Fruit fly (Drosophila melanogaster) whole organism, embryonic: ENCODE data around the gene CG44836.
A peak's percentile ranks its signal among the peaks of the same experiment; 100 is the strongest.

ENCODE experiments used
- Awh ChIP-seq: fragments of 200-800 bp; sonication (Bioruptor generic); IDR thresholded peaks from 2 replicates; pipeline ENCODE4, ENCODE4 v1.3.6; 2022; ENCODE audit warnings: missing biosample characterization, missing genetic modification characterization
- BtbVII ChIP-seq: fragments of 200-800 bp; sonication (Bioruptor generic); optimal IDR thresholded peaks from 3 replicates; lab custom pipeline; 2017; ENCODE audit warnings: missing biosample characterization, mild to moderate bottlenecking, missing genetic modification characterization
- CG10274 ChIP-seq: fragments of 200-800 bp; sonication (Bioruptor generic); optimal IDR thresholded peaks from 3 replicates; lab custom pipeline; 2017; ENCODE audit warnings: missing biosample characterization, mild to moderate bottlenecking, missing genetic modification characterization
- CG10979 ChIP-seq: fragments of 200-800 bp; sonication (Bioruptor generic); optimal IDR thresholded peaks from 2 replicates; lab custom pipeline; 2018; ENCODE audit warnings: missing biosample characterization, mild to moderate bottlenecking, missing genetic modification characterization, moderate library complexity
- CG11560 ChIP-seq: fragments of 200-800 bp; sonication (Bioruptor generic); IDR thresholded peaks from 3 replicates; pipeline ENCODE4 v1.3.6; 2022; ENCODE audit warnings: missing biosample characterization, missing genetic modification characterization
- CG12071 ChIP-seq: fragments of 200-800 bp; sonication (Bioruptor generic); optimal IDR thresholded peaks from 3 replicates; lab custom pipeline; 2018; ENCODE audit warnings: missing biosample characterization, mild to moderate bottlenecking, missing genetic modification characterization
- CG14050 ChIP-seq: fragments of 200-800 bp; sonication (Bioruptor generic); IDR thresholded peaks from 3 replicates; pipeline ENCODE4 v1.3.6; 2022; ENCODE audit warnings: missing biosample characterization, missing genetic modification characterization
- CG1792 ChIP-seq: fragments of 200-800 bp; sonication (Bioruptor generic); optimal IDR thresholded peaks from 2 replicates; lab custom pipeline; 2016; ENCODE audit warnings: missing biosample characterization, missing genetic modification characterization
- CG2120 ChIP-seq: fragments of 200-800 bp; sonication (Bioruptor generic); optimal IDR thresholded peaks from 3 replicates; lab custom pipeline; 2016; ENCODE audit warnings: missing biosample characterization, missing genetic modification characterization
- CG2712 ChIP-seq: fragments of 200-800 bp; optimal IDR thresholded peaks from 3 replicates; lab custom pipeline; 2019; ENCODE audit warnings: missing biosample characterization, mild to moderate bottlenecking, missing genetic modification characterization, moderate library complexity
- CG3281 ChIP-seq: fragments of 200-800 bp; sonication (Bioruptor generic); optimal IDR thresholded peaks from 3 replicates; lab custom pipeline; 2017; ENCODE audit warnings: missing biosample characterization, mild to moderate bottlenecking, missing genetic modification characterization
- CG34376 ChIP-seq: fragments of 200-800 bp; sonication (Bioruptor generic); optimal IDR thresholded peaks from 2 replicates; lab custom pipeline; 2018; ENCODE audit warnings: missing biosample characterization, mild to moderate bottlenecking, missing genetic modification characterization
- CG42726 ChIP-seq: fragments of 200-800 bp; sonication (Bioruptor generic); IDR thresholded peaks from 2 replicates; pipeline ENCODE4 v1.3.6; 2022; ENCODE audit warnings: missing biosample characterization, missing genetic modification characterization; ENCODE audit not compliant: partially characterized antibody
- CG4328 ChIP-seq: fragments of 200-800 bp; sonication (Bioruptor generic); optimal IDR thresholded peaks from 3 replicates; lab custom pipeline; 2017; ENCODE audit warnings: missing biosample characterization, missing genetic modification reagents, missing genetic modification characterization
- CG4854 ChIP-seq: fragments of 200-800 bp; sonication (Bioruptor generic); optimal IDR thresholded peaks from 2 replicates; lab custom pipeline; 2016; ENCODE audit warnings: missing biosample characterization, missing genetic modification characterization, inconsistent platforms
- CG6272 ChIP-seq: fragments of 200-800 bp; sonication (Bioruptor generic); IDR thresholded peaks from 2 replicates; pipeline ENCODE4 v1.3.6; 2022; ENCODE audit warnings: missing biosample characterization, missing genetic modification characterization
- CG6854 ChIP-seq: fragments of 200-800 bp; sonication (Bioruptor generic); optimal IDR thresholded peaks from 3 replicates; lab custom pipeline; 2017; ENCODE audit warnings: missing biosample characterization, mild to moderate bottlenecking, missing genetic modification characterization
- CG7271 ChIP-seq: fragments of 200-800 bp; sonication (Bioruptor generic); optimal IDR thresholded peaks from 2 replicates; lab custom pipeline; 2018; ENCODE audit warnings: missing biosample characterization, mild to moderate bottlenecking, missing genetic modification characterization, moderate library complexity
- CG8290 ChIP-seq, 3 experiments: fragments of 200-800 bp; sonication (Bioruptor generic); optimal IDR thresholded peaks; 2 replicates each; lab custom pipeline; 2016 to 2019; ENCODE audit warnings: missing biosample characterization in 3 of 3, missing genetic modification characterization in 3 of 3, mild to moderate bottlenecking in 2 of 3, moderate library complexity in 1 of 3
- CG9797 ChIP-seq: fragments of 200-800 bp; sonication (Bioruptor generic); optimal IDR thresholded peaks from 3 replicates; lab custom pipeline; 2018; ENCODE audit warnings: missing biosample characterization, mild to moderate bottlenecking, missing genetic modification characterization
- Doc2 ChIP-seq: fragments of 200-800 bp; sonication (Bioruptor generic); IDR thresholded peaks from 2 replicates; pipeline ENCODE4 v1.3.6; 2022; ENCODE audit warnings: missing biosample characterization, missing genetic modification characterization
- Fer1 ChIP-seq: fragments of 200-800 bp; sonication (Bioruptor generic); optimal IDR thresholded peaks from 2 replicates; lab custom pipeline; 2017; ENCODE audit warnings: missing biosample characterization, mild to moderate bottlenecking, missing genetic modification characterization
- Hmr ChIP-seq: fragments of 200-800 bp; sonication (Bioruptor generic); optimal IDR thresholded peaks from 3 replicates; lab custom pipeline; 2017; ENCODE audit warnings: mild to moderate bottlenecking, missing biosample characterization, missing genetic modification reagents, missing genetic modification characterization
- Jarid2 ChIP-seq: fragments of 200-800 bp; sonication (Bioruptor generic); optimal IDR thresholded peaks from 3 replicates; lab custom pipeline; 2017; ENCODE audit warnings: mild to moderate bottlenecking, missing biosample characterization, missing genetic modification reagents, missing genetic modification characterization
- Lpt ChIP-seq: fragments of >200 bp; optimal IDR thresholded peaks from 2 replicates; lab custom pipeline; 2018; ENCODE audit warnings: missing biosample characterization, missing genetic modification characterization
- Mad ChIP-seq: fragments of 200-800 bp; sonication (Bioruptor generic); optimal IDR thresholded peaks from 2 replicates; lab custom pipeline; 2016; ENCODE audit warnings: missing biosample characterization, missing genetic modification characterization
- Med ChIP-seq: fragments of 200-800 bp; sonication (Bioruptor generic); peaks from one replicate; lab custom pipeline; 2016; ENCODE audit warnings: missing biosample characterization, missing genetic modification characterization, mild to moderate bottlenecking, inconsistent platforms, moderate library complexity
- Mrtf ChIP-seq: fragments of 200-800 bp; sonication (Bioruptor generic); IDR thresholded peaks from 3 replicates; pipeline ENCODE4 v1.3.6; 2022; ENCODE audit warnings: missing biosample characterization, missing genetic modification characterization
- Rx ChIP-seq: fragments of 200-800 bp; sonication (Bioruptor generic); IDR thresholded peaks from 2 replicates; pipeline ENCODE4 v1.3.6; 2022; ENCODE audit warnings: missing biosample characterization, missing genetic modification characterization
- TFAM ChIP-seq: fragments of 200-800 bp; sonication (Bioruptor generic); optimal IDR thresholded peaks from 2 replicates; lab custom pipeline; 2017; ENCODE audit warnings: missing biosample characterization, missing genetic modification characterization, inconsistent platforms
- Taf1 ChIP-seq: fragments of 200-800 bp; sonication (Bioruptor generic); IDR thresholded peaks from 2 replicates; pipeline ENCODE4 v1.3.6; 2022; ENCODE audit warnings: missing biosample characterization, missing genetic modification characterization
- ase ChIP-seq: fragments of 200-800 bp; sonication (Bioruptor generic); IDR thresholded peaks from 3 replicates; pipeline ENCODE4 v1.3.6; 2022; ENCODE audit warnings: missing biosample characterization, missing genetic modification characterization
- chinmo ChIP-seq: fragments of 200-800 bp; sonication (Bioruptor generic); IDR thresholded peaks from 4 replicates; pipeline ENCODE4 v1.3.6; 2022; ENCODE audit warnings: missing biosample characterization, missing genetic modification characterization; ENCODE audit not compliant: partially characterized antibody
- danr ChIP-seq: fragments of 200-800 bp; sonication (Bioruptor generic); IDR thresholded peaks from 2 replicates; pipeline ENCODE4 v1.3.6; 2022; ENCODE audit warnings: missing biosample characterization, missing genetic modification characterization
- dmrt99B ChIP-seq: fragments of 200-800 bp; sonication (Bioruptor generic); optimal IDR thresholded peaks from 2 replicates; lab custom pipeline; 2018; ENCODE audit warnings: missing biosample characterization, mild to moderate bottlenecking, missing genetic modification characterization, moderate library complexity
- ftz-f1 ChIP-seq: fragments of 200-800 bp; sonication (Bioruptor generic); optimal IDR thresholded peaks from 2 replicates; lab custom pipeline; 2016; ENCODE audit warnings: missing biosample characterization, missing genetic modification characterization
- inv ChIP-seq: fragments of 200-800 bp; sonication (Bioruptor generic); IDR thresholded peaks from 2 replicates; pipeline ENCODE4 v1.3.6; 2022; ENCODE audit warnings: missing biosample characterization, missing genetic modification characterization; ENCODE audit not compliant: partially characterized antibody
- luna ChIP-seq: fragments of 200-800 bp; sonication (Bioruptor generic); optimal IDR thresholded peaks from 2 replicates; lab custom pipeline; 2016; ENCODE audit warnings: missing biosample characterization, missing genetic modification characterization
- ranshi ChIP-seq: fragments of 200-800 bp; sonication (Bioruptor generic); IDR thresholded peaks from 2 replicates; pipeline ENCODE4 v1.3.6; 2022; ENCODE audit warnings: missing biosample characterization, missing genetic modification characterization
- schlank ChIP-seq: fragments of 200-800 bp; sonication (Bioruptor generic); optimal IDR thresholded peaks from 2 replicates; lab custom pipeline; 2018; ENCODE audit warnings: missing biosample characterization, mild to moderate bottlenecking, missing genetic modification characterization
- sisA ChIP-seq: fragments of 200-800 bp; sonication (Bioruptor generic); IDR thresholded peaks from 2 replicates; pipeline ENCODE4 v1.3.6; 2022; ENCODE audit warnings: missing biosample characterization, missing genetic modification characterization
- slou ChIP-seq: fragments of 200-800 bp; sonication (Bioruptor generic); optimal IDR thresholded peaks from 3 replicates; lab custom pipeline; 2016; ENCODE audit warnings: missing biosample characterization, missing genetic modification characterization
- so ChIP-seq: fragments of 200-800 bp; sonication (Bioruptor generic); IDR thresholded peaks from 3 replicates; pipeline ENCODE4 v1.3.6; 2022; ENCODE audit warnings: missing biosample characterization, missing genetic modification characterization
- sob ChIP-seq: fragments of 200-800 bp; sonication (Bioruptor generic); IDR thresholded peaks from 2 replicates; pipeline ENCODE4 v1.3.6; 2022; ENCODE audit warnings: missing biosample characterization, missing genetic modification characterization
- ssp ChIP-seq: fragments of 200-800 bp; sonication (Bioruptor generic); IDR thresholded peaks from 2 replicates; pipeline ENCODE4 v1.3.6; 2022; ENCODE audit warnings: missing biosample characterization, missing genetic modification characterization
- trh ChIP-seq: fragments of 200-800 bp; sonication (Bioruptor generic); optimal IDR thresholded peaks from 2 replicates; lab custom pipeline; 2016; ENCODE audit warnings: missing biosample characterization, missing genetic modification characterization
- unc-4 ChIP-seq: fragments of 200-800 bp; sonication (Bioruptor generic); IDR thresholded peaks from 2 replicates; pipeline ENCODE4 v1.3.6; 2022; ENCODE audit warnings: missing biosample characterization, missing genetic modification characterization; ENCODE audit not compliant: partially characterized antibody
- vfl ChIP-seq: fragments of 200-800 bp; sonication (Bioruptor generic); optimal IDR thresholded peaks from 2 replicates; lab custom pipeline; 2016; ENCODE audit warnings: missing biosample characterization, missing genetic modification characterization
- yki ChIP-seq: fragments of >200 bp; optimal IDR thresholded peaks from 3 replicates; lab custom pipeline; 2018
- z ChIP-seq: fragments of 200-800 bp; sonication (Bioruptor generic); IDR thresholded peaks from 3 replicates; pipeline ENCODE4 v1.3.6; 2022; ENCODE audit warnings: missing biosample characterization, missing genetic modification characterization
- zen ChIP-seq: fragments of 200-800 bp; sonication (Bioruptor generic); optimal IDR thresholded peaks from 3 replicates; lab custom pipeline; 2018; ENCODE audit warnings: missing biosample characterization, mild to moderate bottlenecking, missing genetic modification characterization, moderate library complexity
- zfh1 ChIP-seq: fragments of 200-800 bp; sonication (Bioruptor generic); IDR thresholded peaks from 3 replicates; pipeline ENCODE4 v1.3.6; 2022; ENCODE audit warnings: missing biosample characterization, missing genetic modification characterization

CG44836 gene

DNA sequence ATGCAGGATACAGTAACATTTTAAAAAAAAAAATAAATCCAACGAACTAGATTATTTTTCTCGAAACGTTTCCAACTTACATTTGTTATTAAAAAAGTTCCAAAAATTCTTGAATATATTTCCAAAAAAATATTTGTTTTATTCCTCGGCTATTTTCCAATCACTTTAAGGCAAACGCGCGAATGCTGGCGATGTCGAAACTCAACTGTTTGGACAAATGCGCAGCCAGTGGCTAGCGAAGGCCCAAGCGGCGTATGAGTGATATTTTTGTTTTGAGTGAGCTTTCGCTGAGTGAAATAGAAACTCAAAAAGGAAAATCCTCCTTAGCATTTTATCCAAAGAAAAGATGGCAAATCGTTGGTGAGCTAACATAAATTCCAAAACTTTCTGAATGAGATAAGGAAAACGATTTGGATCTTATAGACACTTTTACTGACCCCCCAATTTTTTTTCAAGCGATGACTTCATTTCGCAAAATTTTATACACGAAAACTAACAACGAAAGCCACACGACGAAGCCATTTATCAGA, 40.8 kb downstream of the CG44836 start, which contains the start of gene ringer (continued):
- TF ChIP-seq Rx (no peak), slou (no peak), luna (no peak), ftz-f1 (GFP tag; lab: Kevin White, UChicago) (peak; percentile 9), so (GFP tag; lab: Robert Waterston, UW) (no peak), CG4854 (GFP tag; lab: Kevin White, UChicago) (no peak), CG2712 (tag; lab: Kevin White, UChicago) (no peak), sisA (no peak), Mad (GFP tag; lab: Kevin White, UChicago) (no peak), CG6272 (GFP tag; lab: Robert Waterston, UW) (no peak), CG10274 (GFP tag; lab: Kevin White, UChicago) (no peak), zfh1 (GFP tag; lab: Robert Waterston, UW) (no peak), Fer1 (GFP tag; lab: Kevin White, UChicago) (peak; percentile 14), Taf1 (no peak), CG42726 (GFP tag; lab: Robert Waterston, UW) (no peak), CG1792 (GFP tag; lab: Kevin White, UChicago) (no peak), Doc2 (GFP tag; lab: Robert Waterston, UW) (no peak), Hmr (GFP tag; lab: Kevin White, UChicago) (peak; percentile 48), ssp (GFP tag; lab: Robert Waterston, UW) (no peak), TFAM (GFP tag; lab: Kevin White, UChicago) (no peak), zen (tag; lab: Kevin White, UChicago) (no peak), schlank (no peak), trh (GFP tag; lab: Kevin White, UChicago) (no peak), Mrtf (GFP tag; lab: Robert Waterston, UW) (no peak), ase (GFP tag; lab: Robert Waterston, UW) (no peak), CG11560 (tag; lab: Robert Waterston, UW) (no peak), CG9797 (GFP tag; lab: Kevin White, UChicago) (no peak), Jarid2 (GFP tag; lab: Kevin White, UChicago) (peak; percentile 29), vfl (GFP tag; lab: Kevin White, UChicago) (no peak), CG7271 (tag; lab: Kevin White, UChicago) (no peak), CG12071 (GFP tag; lab: Kevin White, UChicago) (peak; percentile 0), CG10979 (tag; lab: Kevin White, UChicago) (no peak), ranshi (GFP tag; lab: Robert Waterston, UW) (no peak), Med (peak; percentile 58), chinmo (no peak), CG6854 (GFP tag; lab: Kevin White, UChicago) (no peak), CG3281 (GFP tag; lab: Kevin White, UChicago) (peak; percentile 27), CG8290 (GFP tag; optimal IDR thresholded peaks at IDR 0.05; lab: Kevin White, UChicago) (no peak), CG8290 (tag; optimal IDR thresholded peaks at IDR 0.05; lab: Kevin White, UChicago) (peak in 1 of 2 experiments; percentile 52), dmrt99B (no peak), Awh (GFP tag; lab: Robert Waterston, UW) (no peak), unc-4 (GFP tag; lab: Robert Waterston, UW) (no peak), CG4328 (GFP tag; lab: Kevin White, UChicago) (no peak), BtbVII (no peak), CG34376 (GFP tag; lab: Kevin White, UChicago) (peak; percentile 35), z (GFP tag; lab: Robert Waterston, UW) (peak; percentile 86; the same call in 1 of the 3 replicates), inv (no peak), danr (GFP tag; lab: Robert Waterston, UW) (no peak), Lpt (GFP tag; lab: Kevin White, UChicago) (no peak), sob (GFP tag; lab: Robert Waterston, UW) (0 out of 2 replicates have a peak, but pooled peaks have one; percentile 21), yki (lab: Kevin White, UChicago) (no peak), CG2120 (GFP tag; lab: Kevin White, UChicago) (peak; percentile 29), CG14050 (GFP tag; lab: Robert Waterston, UW) (no peak)
